Worm (Caenorhabditis elegans) whole organism, dauer: Measurements from ENCODE around the gene C45B2.1.

Experiments
- unc-62 ChIP-seq: sonication (generic microtip); optimal IDR thresholded peaks from 2 replicates; lab custom pipeline; 2017; ENCODE audit warnings: missing biosample characterization, missing genetic modification reagents, missing genetic modification characterization

The C45B2.1 gene

DNA sequence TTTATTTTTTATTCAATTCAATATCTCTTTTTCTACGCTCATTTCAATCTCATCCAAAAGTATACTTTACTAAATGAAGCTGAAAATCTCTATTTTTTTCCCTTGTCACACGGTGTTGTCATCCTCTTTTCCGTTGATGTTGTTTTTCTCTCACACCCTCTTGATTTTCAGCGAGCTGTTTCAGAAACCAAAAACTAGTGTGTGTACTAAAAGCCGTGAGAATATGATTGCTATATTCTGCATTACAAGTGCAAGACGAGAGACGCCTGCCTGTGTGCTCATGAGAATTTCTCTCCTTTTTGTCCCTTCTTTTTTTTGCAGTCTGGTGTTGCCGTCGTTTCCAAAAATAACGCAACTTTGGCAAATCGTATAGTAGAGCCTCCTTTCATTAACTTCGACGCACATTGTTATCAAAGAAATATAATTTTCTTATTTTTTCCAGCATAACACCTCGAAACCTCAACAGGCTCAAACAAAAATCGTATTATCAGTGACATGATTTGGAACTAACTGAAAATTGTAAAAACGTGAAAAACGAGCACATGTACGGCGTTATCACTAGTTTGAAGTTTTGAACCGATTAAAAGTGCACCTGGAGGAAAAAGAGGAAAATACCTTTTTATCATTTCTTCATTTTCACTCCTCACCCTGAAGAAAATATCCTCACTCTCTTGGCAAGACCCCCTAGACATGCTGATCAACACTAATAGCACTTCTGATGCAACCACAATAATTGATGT lies 32.3 kb downstream of the C45B2.1 start, which contains the start of gene C15H9.2:
C15H9.2 (plus strand) TSS at position 441 of the 740 bp plus-strand sequence.
- TF ChIP-seq unc-62, result no peak

DNA sequence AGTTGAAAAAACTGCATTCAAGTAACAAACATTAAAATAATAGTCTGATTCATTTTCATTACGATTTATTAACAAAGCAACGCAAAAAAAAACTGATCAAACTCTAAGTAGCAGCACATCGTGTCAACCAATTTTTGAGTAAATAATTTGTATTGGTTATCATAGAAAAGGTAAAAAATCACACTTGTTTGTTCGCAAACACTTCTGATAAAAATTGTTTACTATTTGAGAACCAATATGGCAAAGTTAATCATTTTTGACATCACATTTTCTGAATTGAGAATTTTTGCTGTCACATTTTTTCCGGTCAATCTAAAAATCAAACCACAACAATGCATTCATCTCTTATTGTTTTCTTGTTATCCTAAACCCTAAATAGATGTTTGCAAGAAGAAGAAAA lies 35.4 kb downstream of the C45B2.1 start:
- no peak for TF ChIP-seq unc-62

ce11 chrX:6122026-6122425 lies 36.1 kb downstream of the C45B2.1 start, which contains the start of gene nnt-1:
Gene nnt-1 (plus strand): TSS chrX:6122311.
- TF ChIP-seq unc-62, result no peak

- no peak for TF ChIP-seq unc-62
These were observed 42.3 kb downstream of the C45B2.1 start, which contains the start of gene C15H9.9 for ce11 chrX:6128225-6128686. Gene C15H9.9 (minus strand): TSS chrX:6128275.

DNA sequence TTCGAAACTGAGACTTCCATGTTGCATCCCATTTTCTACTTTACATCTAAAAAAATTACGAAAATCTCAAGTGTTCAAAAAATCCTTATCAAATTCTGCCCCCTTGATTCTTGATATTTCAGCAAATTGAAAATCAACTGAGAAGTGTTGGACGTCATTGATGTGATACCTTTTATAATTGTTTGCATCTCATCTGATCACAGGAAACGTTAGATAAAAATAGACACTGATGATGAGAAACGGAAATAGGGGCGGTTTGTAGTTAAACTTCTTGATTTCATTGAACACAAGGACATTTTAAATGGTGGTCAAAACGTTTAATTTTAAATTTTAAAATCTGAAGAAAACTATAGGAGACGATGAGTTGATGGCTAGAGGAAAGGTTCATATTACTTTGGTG lies 42.8 kb downstream of the C45B2.1 start:
- no peak for TF ChIP-seq unc-62

ce11 chrX:6129277-6129676 lies 43.4 kb downstream of the C45B2.1 start:
- no peak for TF ChIP-seq unc-62

ce11 chrX:6134423-6134822 lies 48.5 kb downstream of the C45B2.1 start:
- no peak for TF ChIP-seq unc-62
